Worm (Caenorhabditis elegans) whole organism, L1 larva: ENCODE measurements around the gene faah-2.

Experiments
- efl-1 ChIP-seq, 4 experiments: fragments of 150-350 bp; optimal IDR thresholded peaks in 3 of 4; peaks in 1 of 4; 1 replicate in 1 of 4; 2 replicates in 3 of 4; lab custom pipeline; 2014; ENCODE audit warnings: missing biosample characterization in 2 of 4, missing genetic modification characterization in 2 of 4, missing genetic modification reagents in 2 of 4
- lin-39 ChIP-seq: fragments of 150-350 bp; optimal IDR thresholded peaks from 2 replicates; lab custom pipeline; 2014; ENCODE audit warnings: missing biosample characterization, missing genetic modification reagents, missing genetic modification characterization
- lsy-2 ChIP-seq, 2 experiments: fragments of 150-350 bp; optimal IDR thresholded peaks; 2 replicates each; lab custom pipeline; 2014; ENCODE audit warnings: missing biosample characterization in 2 of 2, missing genetic modification characterization in 2 of 2
- nhr-12 ChIP-seq: sonication (generic microtip); optimal IDR thresholded peaks from 2 replicates; lab custom pipeline; 2017; ENCODE audit warnings: missing biosample characterization, missing genetic modification characterization
- tbx-2 ChIP-seq: sonication (generic microtip); optimal IDR thresholded peaks from 2 replicates; lab custom pipeline; 2016; ENCODE audit warnings: missing genetic modification characterization, missing compliant biosample characterization
- tlp-1 ChIP-seq: fragments of 150-350 bp; optimal IDR thresholded peaks from 2 replicates; lab custom pipeline; 2014; ENCODE audit warnings: missing biosample characterization, missing genetic modification characterization
- unc-62 ChIP-seq: fragments of 150-350 bp; optimal IDR thresholded peaks from 2 replicates; lab custom pipeline; 2014; ENCODE audit warnings: missing biosample characterization, missing genetic modification reagents, missing genetic modification characterization

- no peak for TF ChIP-seq unc-62
- TF ChIP-seq nhr-12 (tag; lab: Kevin White, UChicago): no peak
- TF ChIP-seq lsy-2 (tag; optimal IDR thresholded peaks at IDR 0.05; lab: Kevin White, UChicago): no peak
- TF ChIP-seq tlp-1 (tag; lab: Kevin White, UChicago): no peak
- TF ChIP-seq lin-39 (tag; lab: Kevin White, UChicago): no peak
- TF ChIP-seq tbx-2 (tag; lab: Kevin White, UChicago): no peak
- TF ChIP-seq efl-1 (optimal IDR thresholded peaks at IDR 0.05; lab: Kevin White, UChicago): no peak
- no peak for TF ChIP-seq efl-1 (GFP tag; optimal IDR thresholded peaks at IDR 0.05 in 1 of 2; lab: Kevin White, UChicago)
Measured at ce11 chrIV:8199274-8199673, 47.0 kb downstream of the faah-2 start.
